Worm (Caenorhabditis elegans) whole organism, L2 larva: ENCODE results near the gene madf-9.
A peak's percentile ranks its signal among the peaks of the same experiment; 100 is the strongest.

Experiments
- C34F6.9 ChIP-seq: fragments of 150-350 bp; optimal IDR thresholded peaks from 2 replicates; lab custom pipeline; 2014; ENCODE audit warnings: missing biosample characterization, missing genetic modification characterization
- F13H6.1 ChIP-seq: sonication (generic microtip); optimal IDR thresholded peaks from 2 replicates; lab custom pipeline; 2016; ENCODE audit warnings: missing genetic modification characterization, missing compliant biosample characterization
- R02D3.7 ChIP-seq: fragments of 150-350 bp; optimal IDR thresholded peaks from 2 replicates; lab custom pipeline; 2014; ENCODE audit warnings: missing biosample characterization, missing genetic modification characterization
- Y55F3AM.14 ChIP-seq: fragments of 200-800 bp; sonication (Bioruptor generic); optimal IDR thresholded peaks from 2 replicates; lab custom pipeline; 2018; ENCODE audit warnings: mild to moderate bottlenecking, missing genetic modification characterization, missing compliant biosample characterization
- ZK546.5 ChIP-seq: sonication (generic microtip); optimal IDR thresholded peaks from 2 replicates; lab custom pipeline; 2017; ENCODE audit warnings: missing biosample characterization, missing genetic modification characterization
- alr-1 ChIP-seq: fragments of 150-350 bp; optimal IDR thresholded peaks from 2 replicates; lab custom pipeline; 2014; ENCODE audit warnings: missing biosample characterization, missing genetic modification characterization
- aly-2 ChIP-seq: fragments of 150-350 bp; optimal IDR thresholded peaks from 2 replicates; lab custom pipeline; 2014; ENCODE audit warnings: missing biosample characterization, missing genetic modification characterization
- ama-1 ChIP-seq: fragments of 150-350 bp; optimal IDR thresholded peaks from 2 replicates; lab custom pipeline; 2018; ENCODE audit warnings: inconsistent platforms
- blmp-1 ChIP-seq: sonication (generic microtip); optimal IDR thresholded peaks from 2 replicates; lab custom pipeline; 2017; ENCODE audit warnings: missing genetic modification characterization, mild to moderate bottlenecking, missing compliant biosample characterization, antibody characterized with exemption, moderate library complexity; ENCODE audit not compliant: insufficient read depth
- ceh-16 ChIP-seq: fragments of 150-350 bp; optimal IDR thresholded peaks from 2 replicates; lab custom pipeline; 2014; ENCODE audit warnings: missing biosample characterization, missing genetic modification characterization
- ceh-82 ChIP-seq: fragments of 150-350 bp; optimal IDR thresholded peaks from 2 replicates; lab custom pipeline; 2014; ENCODE audit warnings: missing biosample characterization, missing genetic modification characterization
- crh-2 ChIP-seq: sonication (generic microtip); optimal IDR thresholded peaks from 2 replicates; lab custom pipeline; 2017; ENCODE audit warnings: missing biosample characterization, missing genetic modification characterization
- dmd-4 ChIP-seq: sonication (generic microtip); optimal IDR thresholded peaks from 2 replicates; lab custom pipeline; 2017; ENCODE audit warnings: missing biosample characterization, missing genetic modification characterization
- egl-27 ChIP-seq: sonication (generic microtip); optimal IDR thresholded peaks from 3 replicates; lab custom pipeline; 2017; ENCODE audit warnings: missing biosample characterization, missing genetic modification reagents, missing genetic modification characterization
- elt-1 ChIP-seq: fragments of 150-350 bp; optimal IDR thresholded peaks from 2 replicates; lab custom pipeline; 2014; ENCODE audit warnings: missing biosample characterization, missing genetic modification characterization
- elt-3 ChIP-seq: sonication (generic microtip); optimal IDR thresholded peaks from 2 replicates; lab custom pipeline; 2017; ENCODE audit warnings: missing biosample characterization, missing genetic modification characterization
- fos-1 ChIP-seq: fragments of 150-350 bp; optimal IDR thresholded peaks from 2 replicates; lab custom pipeline; 2014; ENCODE audit warnings: missing biosample characterization, missing genetic modification characterization
- gmeb-1 ChIP-seq: fragments of 150-350 bp; optimal IDR thresholded peaks from 2 replicates; lab custom pipeline; 2014; ENCODE audit warnings: missing biosample characterization, missing genetic modification characterization
- lin-11 ChIP-seq: fragments of 150-350 bp; sonication (generic microtip); optimal IDR thresholded peaks from 2 replicates; lab custom pipeline; 2014; ENCODE audit warnings: missing biosample characterization, missing genetic modification characterization, inconsistent platforms, mixed read lengths
- lin-13 ChIP-seq: fragments of 150-350 bp; optimal IDR thresholded peaks from 2 replicates; lab custom pipeline; 2014; ENCODE audit warnings: missing biosample characterization, missing genetic modification reagents, missing genetic modification characterization
- lin-39 ChIP-seq: fragments of 150-350 bp; optimal IDR thresholded peaks from 2 replicates; lab custom pipeline; 2014; ENCODE audit warnings: missing biosample characterization, missing genetic modification reagents, missing genetic modification characterization
- lsy-2 ChIP-seq, 2 experiments: fragments of 150-350 bp in 1 of 2; sonication (generic microtip) in 1 of 2; optimal IDR thresholded peaks; 2 replicates each; lab custom pipeline; 2014 to 2017; ENCODE audit warnings: missing biosample characterization in 2 of 2, missing genetic modification characterization in 2 of 2
- mab-5 ChIP-seq: fragments of 150-350 bp; optimal IDR thresholded peaks from 2 replicates; lab custom pipeline; 2014; ENCODE audit warnings: missing biosample characterization, missing genetic modification characterization
- mbf-1 ChIP-seq: sonication (generic microtip); optimal IDR thresholded peaks from 2 replicates; lab custom pipeline; 2017; ENCODE audit warnings: missing biosample characterization, missing genetic modification characterization
- mdl-1 ChIP-seq, 2 experiments: fragments of 150-350 bp in 1 of 2; sonication (generic microtip) in 1 of 2; optimal IDR thresholded peaks; 2 replicates each; lab custom pipeline; 2017; ENCODE audit warnings: missing biosample characterization in 2 of 2, missing genetic modification characterization in 2 of 2
- nhr-10 ChIP-seq: sonication (generic microtip); optimal IDR thresholded peaks from 2 replicates; lab custom pipeline; 2017; ENCODE audit warnings: missing biosample characterization, missing genetic modification characterization
- nhr-11 ChIP-seq: fragments of 150-350 bp; optimal IDR thresholded peaks from 2 replicates; lab custom pipeline; 2014; ENCODE audit warnings: missing biosample characterization, missing genetic modification characterization
- nhr-12 ChIP-seq: fragments of 150-350 bp; optimal IDR thresholded peaks from 2 replicates; lab custom pipeline; 2014; ENCODE audit warnings: missing biosample characterization, missing genetic modification characterization
- nhr-129 ChIP-seq: fragments of 150-350 bp; optimal IDR thresholded peaks from 2 replicates; lab custom pipeline; 2014; ENCODE audit warnings: missing biosample characterization, missing genetic modification characterization
- nhr-21 ChIP-seq: fragments of 150-350 bp; optimal IDR thresholded peaks from 2 replicates; lab custom pipeline; 2014; ENCODE audit warnings: missing biosample characterization, missing genetic modification characterization
- nhr-23 ChIP-seq: fragments of 150-350 bp; optimal IDR thresholded peaks from 2 replicates; lab custom pipeline; 2014; ENCODE audit warnings: missing biosample characterization, missing genetic modification reagents, missing genetic modification characterization
- nhr-237 ChIP-seq: fragments of 150-350 bp; optimal IDR thresholded peaks from 2 replicates; lab custom pipeline; 2014; ENCODE audit warnings: missing biosample characterization, missing genetic modification characterization
- nhr-25 ChIP-seq: fragments of 150-350 bp; sonication (generic microtip); optimal IDR thresholded peaks from 3 replicates; lab custom pipeline; 2014; ENCODE audit warnings: missing biosample characterization, missing genetic modification characterization
- nhr-6 ChIP-seq: fragments of 150-350 bp; optimal IDR thresholded peaks from 2 replicates; lab custom pipeline; 2014; ENCODE audit warnings: missing biosample characterization, missing genetic modification characterization
- nhr-77 ChIP-seq: fragments of 150-350 bp; optimal IDR thresholded peaks from 2 replicates; lab custom pipeline; 2014; ENCODE audit warnings: missing biosample characterization, missing genetic modification characterization
- peb-1 ChIP-seq: fragments of 150-350 bp; optimal IDR thresholded peaks from 2 replicates; lab custom pipeline; 2014; ENCODE audit warnings: missing biosample characterization, missing genetic modification characterization
- sem-4 ChIP-seq: fragments of 150-350 bp; optimal IDR thresholded peaks from 2 replicates; lab custom pipeline; 2014; ENCODE audit warnings: missing biosample characterization, missing genetic modification reagents, missing genetic modification characterization
- skn-1 ChIP-seq: sonication (generic microtip); optimal IDR thresholded peaks from 2 replicates; lab custom pipeline; 2017; ENCODE audit warnings: missing biosample characterization, missing genetic modification characterization
- sma-3 ChIP-seq: sonication (generic microtip); optimal IDR thresholded peaks from 2 replicates; lab custom pipeline; 2016; ENCODE audit warnings: missing genetic modification reagents, missing genetic modification characterization, missing compliant biosample characterization
- sma-9 ChIP-seq, 2 experiments: fragments of 150-350 bp in 1 of 2; sonication (generic microtip) in 1 of 2; optimal IDR thresholded peaks; 2 replicates each; lab custom pipeline; 2014 to 2016; ENCODE audit warnings: missing genetic modification characterization in 2 of 2, mild to moderate bottlenecking in 1 of 2, missing biosample characterization in 1 of 2, missing compliant biosample characterization in 1 of 2, missing genetic modification reagents in 1 of 2, moderate library complexity in 1 of 2
- snpc-4 ChIP-seq: fragments of 150-350 bp; optimal IDR thresholded peaks from 2 replicates; lab custom pipeline; 2014; ENCODE audit warnings: missing biosample characterization, missing genetic modification characterization
- unc-39 ChIP-seq: fragments of 150-350 bp; optimal IDR thresholded peaks from 2 replicates; lab custom pipeline; 2014; ENCODE audit warnings: missing biosample characterization, missing genetic modification characterization
- unc-55 ChIP-seq: fragments of 150-350 bp; sonication (generic microtip); optimal IDR thresholded peaks from 3 replicates; lab custom pipeline; 2014; ENCODE audit warnings: missing biosample characterization, missing genetic modification reagents, missing genetic modification characterization
- unc-62 ChIP-seq: fragments of 150-350 bp; optimal IDR thresholded peaks from 2 replicates; lab custom pipeline; 2014; ENCODE audit warnings: missing biosample characterization, missing genetic modification reagents, missing genetic modification characterization
- zag-1 ChIP-seq: fragments of 150-350 bp; optimal IDR thresholded peaks from 2 replicates; lab custom pipeline; 2014; ENCODE audit warnings: missing biosample characterization, missing genetic modification characterization
- ztf-1 ChIP-seq: fragments of 200-800 bp; sonication (Bioruptor generic); conservative IDR thresholded peaks from 2 replicates; pipeline ENCODE4 v1.3.6; 2022; ENCODE audit warnings: missing genetic modification characterization, missing compliant biosample characterization
- ztf-11 ChIP-seq: sonication (generic microtip); optimal IDR thresholded peaks from 2 replicates; lab custom pipeline; 2017; ENCODE audit warnings: missing biosample characterization, missing genetic modification characterization
- ztf-4 ChIP-seq: fragments of 150-350 bp; optimal IDR thresholded peaks from 2 replicates; lab custom pipeline; 2014; ENCODE audit warnings: missing biosample characterization, missing genetic modification characterization

Gene madf-9

ce11 chrIV:3647551-3647950 is 10.7 kb downstream of the madf-9 start (continued):
- TF ChIP-seq elt-1 (tag; lab: Kevin White, UChicago) (no peak), alr-1 (tag; lab: Kevin White, UChicago) (no peak), sma-3 (GFP tag; lab: Kevin White, UChicago) (no peak)
- TF ChIP-seq, all 48 proteins: peak for 9

- no peak for TF ChIP-seq peb-1 (tag; lab: Kevin White, UChicago)
- no peak for TF ChIP-seq lin-39 (tag; lab: Kevin White, UChicago)
- no peak for TF ChIP-seq aly-2 (tag; lab: Kevin White, UChicago)
- TF ChIP-seq nhr-77 (tag; lab: Kevin White, UChicago): no peak
- no peak for TF ChIP-seq nhr-12
- no peak for TF ChIP-seq snpc-4
- TF ChIP-seq nhr-11 (tag; lab: Kevin White, UChicago): no peak
- TF ChIP-seq ztf-4: no peak
- no peak for TF ChIP-seq unc-39 (tag; lab: Kevin White, UChicago)
- TF ChIP-seq mbf-1 (tag; lab: Kevin White, UChicago): no peak
- TF ChIP-seq lin-11 (tag; lab: Kevin White, UChicago): no peak
- TF ChIP-seq Y55F3AM.14 (GFP tag; lab: Kevin White, UChicago): peak; percentile 38
- peak; percentile 65 for TF ChIP-seq blmp-1
- no peak for TF ChIP-seq sem-4
- no peak for TF ChIP-seq ztf-11 (tag; lab: Kevin White, UChicago)
- peak; percentile 11 for TF ChIP-seq F13H6.1
- TF ChIP-seq C34F6.9 (tag; lab: Kevin White, UChicago): no peak
- no peak for TF ChIP-seq fos-1 (tag; lab: Kevin White, UChicago)
- TF ChIP-seq unc-55 (GFP tag; lab: Kevin White, UChicago): no peak
- no peak for TF ChIP-seq ceh-82
- peak; percentile 15 to 41 for TF ChIP-seq mdl-1 (tag; optimal IDR thresholded peaks at IDR 0.05; lab: Kevin White, UChicago)
- TF ChIP-seq unc-62: no peak
- TF ChIP-seq nhr-129 (tag; lab: Kevin White, UChicago): peak; percentile 81
- TF ChIP-seq skn-1: no peak
- TF ChIP-seq dmd-4 (tag; lab: Kevin White, UChicago): no peak
- no peak for TF ChIP-seq crh-2
- no peak for TF ChIP-seq mab-5 (tag; lab: Kevin White, UChicago)
- no peak for TF ChIP-seq alr-1 (tag; lab: Kevin White, UChicago)
- peak; percentile 71 for TF ChIP-seq nhr-25 (tag; lab: Kevin White, UChicago)
- no peak for TF ChIP-seq nhr-237 (tag; lab: Kevin White, UChicago)
- no peak for TF ChIP-seq nhr-10
- peak in 1 of 2 experiments; percentile 15 for TF ChIP-seq lsy-2 (tag; optimal IDR thresholded peaks at IDR 0.05; lab: Kevin White, UChicago)
- TF ChIP-seq nhr-23 (tag; lab: Kevin White, UChicago): no peak
- TF ChIP-seq ztf-1 (GFP tag; lab: Robert Waterston, UW): no peak
- no peak for TF ChIP-seq ceh-16
- peak; percentile 91 for TF ChIP-seq sma-9 (GFP tag; optimal IDR thresholded peaks at IDR 0.05; lab: Kevin White, UChicago)
- no peak for TF ChIP-seq sma-9 (tag; optimal IDR thresholded peaks at IDR 0.05; lab: Kevin White, UChicago)
- TF ChIP-seq lin-13: no peak
- TF ChIP-seq elt-3: no peak
- no peak for TF ChIP-seq elt-1 (tag; lab: Kevin White, UChicago)
- no peak for TF ChIP-seq R02D3.7 (tag; lab: Kevin White, UChicago)
- no peak for TF ChIP-seq ZK546.5
- TF ChIP-seq gmeb-1 (tag; lab: Kevin White, UChicago): peak; percentile 15
- no peak for TF ChIP-seq zag-1 (tag; lab: Kevin White, UChicago)
- TF ChIP-seq nhr-21 (tag; lab: Kevin White, UChicago): peak; percentile 82
- no peak for TF ChIP-seq nhr-6 (tag; lab: Kevin White, UChicago)
- TF ChIP-seq sma-3 (GFP tag; lab: Kevin White, UChicago): peak; percentile 55
- peak; percentile 20 for TF ChIP-seq egl-27 (tag; lab: Kevin White, UChicago)
- TF ChIP-seq ama-1 (lab: Kevin White, UChicago): no peak
Measured at ce11 chrIV:3648634-3649240, 11.9 kb downstream of the madf-9 start, which contains the start of gene CC8.2. Gene CC8.2, minus strand, starts transcription at chrIV:3648684.
